Worm (Caenorhabditis elegans) whole organism, L4/young adult: ENCODE results near the gene ZK418.13.

Experiments used
- W03F9.2 ChIP-seq: fragments of 150-350 bp; optimal IDR thresholded peaks from 2 replicates; lab custom pipeline; 2014; ENCODE audit warnings: missing biosample characterization, missing genetic modification characterization
- dao-5 ChIP-seq: sonication (generic microtip); optimal IDR thresholded peaks from 2 replicates; lab custom pipeline; 2016; ENCODE audit warnings: missing genotype, missing genetic modification characterization, moderate library complexity, missing compliant biosample characterization
- him-1 ChIP-seq: sonication (generic microtip); optimal IDR thresholded peaks from 2 replicates; lab custom pipeline; 2016; ENCODE audit warnings: missing genotype, missing genetic modification reagents, missing genetic modification characterization, missing compliant biosample characterization

The ZK418.13 gene

DNA sequence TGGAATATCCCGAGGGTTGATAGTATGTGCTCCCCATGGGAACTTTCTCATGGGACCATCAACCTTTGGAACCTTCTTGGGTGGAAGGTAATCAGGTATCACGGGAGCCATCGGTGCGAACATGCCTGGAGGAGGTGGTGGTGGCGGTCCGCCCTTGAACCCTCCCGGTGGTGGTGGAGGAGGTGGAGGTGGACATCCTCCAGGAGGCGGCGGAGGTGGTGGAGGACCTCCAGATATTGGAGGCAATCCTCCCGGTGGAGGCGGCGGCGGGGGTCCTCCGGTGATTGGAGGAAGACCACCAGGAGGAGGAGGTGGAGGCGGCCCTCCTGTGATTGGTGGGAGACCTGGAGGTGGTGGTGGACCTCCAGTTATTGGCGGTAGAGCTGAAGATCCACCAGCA, 50.4 kb downstream of the ZK418.13 start:
- TF ChIP-seq W03F9.2 = no peak
- no peak for TF ChIP-seq dao-5 (tag; lab: Kevin White, UChicago)
- TF ChIP-seq him-1 (tag; lab: Kevin White, UChicago) = no peak
